Worm (Caenorhabditis elegans) whole organism, L1 larva: ENCODE results near the gene miro-1.

ENCODE experiments used
- C16A3.4 ChIP-seq: fragments of 150-350 bp; optimal IDR thresholded peaks from 2 replicates; lab custom pipeline; 2014; ENCODE audit warnings: missing biosample characterization, missing genetic modification characterization
- C34B4.2 ChIP-seq: sonication (generic microtip); optimal IDR thresholded peaks from 2 replicates; lab custom pipeline; 2017; ENCODE audit warnings: mild to moderate bottlenecking, missing genetic modification characterization, missing compliant biosample characterization
- F16B12.6 ChIP-seq: fragments of 150-350 bp; optimal IDR thresholded peaks from 2 replicates; lab custom pipeline; 2014; ENCODE audit warnings: missing biosample characterization, missing genetic modification characterization
- aly-2 ChIP-seq: fragments of 150-350 bp; optimal IDR thresholded peaks from 2 replicates; lab custom pipeline; 2014; ENCODE audit warnings: missing biosample characterization, missing genetic modification characterization
- ama-1 ChIP-seq: fragments of 150-350 bp; optimal IDR thresholded peaks from 2 replicates; lab custom pipeline; 2014
- ceh-82 ChIP-seq, 3 experiments: fragments of 150-350 bp in 1 of 3; sonication (generic microtip) in 2 of 3; optimal IDR thresholded peaks; 2 replicates each; lab custom pipeline; 2014 to 2017; ENCODE audit warnings: missing biosample characterization in 3 of 3, missing genetic modification characterization in 3 of 3
- ceh-88 ChIP-seq: fragments of 200-800 bp; sonication (Bioruptor generic); IDR thresholded peaks from 2 replicates; pipeline ENCODE4 v1.3.6; 2022; ENCODE audit warnings: missing genetic modification characterization, missing compliant biosample characterization
- ceh-90 ChIP-seq: sonication (generic microtip); optimal IDR thresholded peaks from 2 replicates; lab custom pipeline; 2016; ENCODE audit warnings: missing genetic modification characterization, missing compliant biosample characterization
- ces-1 ChIP-seq: fragments of 150-350 bp; optimal IDR thresholded peaks from 2 replicates; lab custom pipeline; 2014; ENCODE audit warnings: missing biosample characterization, missing genetic modification reagents, missing genetic modification characterization
- dpl-1 ChIP-seq, 3 experiments: fragments of 150-350 bp in 2 of 3; sonication (generic microtip) in 1 of 3; optimal IDR thresholded peaks; 2 replicates each; lab custom pipeline; 2014 to 2017; ENCODE audit warnings: missing biosample characterization in 3 of 3, missing genetic modification characterization in 3 of 3, missing genetic modification reagents in 3 of 3
- dsc-1 ChIP-seq: sonication (generic microtip); optimal IDR thresholded peaks from 2 replicates; lab custom pipeline; 2016; ENCODE audit warnings: mild to moderate bottlenecking, missing genetic modification characterization, missing compliant biosample characterization
- efl-1 ChIP-seq, 4 experiments: fragments of 150-350 bp; optimal IDR thresholded peaks in 3 of 4; peaks in 1 of 4; 1 replicate in 1 of 4; 2 replicates in 3 of 4; lab custom pipeline; 2014; ENCODE audit warnings: missing biosample characterization in 2 of 4, missing genetic modification characterization in 2 of 4, missing genetic modification reagents in 2 of 4
- efl-3 ChIP-seq: fragments of 200-800 bp; sonication (Bioruptor generic); optimal IDR thresholded peaks from 2 replicates; lab custom pipeline; 2018; ENCODE audit warnings: mild to moderate bottlenecking, missing genetic modification characterization, missing compliant biosample characterization
- egl-27 ChIP-seq, 2 experiments: fragments of 150-350 bp in 1 of 2; sonication (generic microtip); optimal IDR thresholded peaks; 3 replicates each; lab custom pipeline; 2017 to 2018; ENCODE audit warnings: missing biosample characterization in 2 of 2, missing genetic modification characterization in 2 of 2, missing genetic modification reagents in 2 of 2
- elt-2 ChIP-seq: sonication (generic microtip); optimal IDR thresholded peaks from 2 replicates; lab custom pipeline; 2016; ENCODE audit warnings: missing genetic modification characterization, mild to moderate bottlenecking, inconsistent platforms, missing compliant biosample characterization, missing genetic modification reagents
- fkh-8 ChIP-seq: sonication (generic microtip); optimal IDR thresholded peaks from 2 replicates; lab custom pipeline; 2016; ENCODE audit warnings: mild to moderate bottlenecking, missing genetic modification characterization, missing compliant biosample characterization
- grh-1 ChIP-seq: fragments of 200-800 bp; sonication (Bioruptor generic); IDR thresholded peaks from 2 replicates; pipeline ENCODE4 v1.3.6; 2022; ENCODE audit warnings: missing genetic modification reagents, missing genetic modification characterization, missing compliant biosample characterization
- hlh-4 ChIP-seq: sonication (generic microtip); optimal IDR thresholded peaks from 2 replicates; lab custom pipeline; 2016; ENCODE audit warnings: mild to moderate bottlenecking, missing genetic modification characterization, missing compliant biosample characterization
- hpl-2 ChIP-seq: fragments of 150-350 bp; optimal IDR thresholded peaks from 2 replicates; lab custom pipeline; 2014; ENCODE audit warnings: missing biosample characterization, missing genetic modification reagents, missing genetic modification characterization
- irx-1 ChIP-seq: sonication (generic microtip); optimal IDR thresholded peaks from 2 replicates; lab custom pipeline; 2016; ENCODE audit warnings: missing genetic modification characterization, missing compliant biosample characterization
- lin-14 ChIP-seq: fragments of 200-800 bp; sonication (Bioruptor generic); optimal IDR thresholded peaks from 2 replicates; lab custom pipeline; 2018; ENCODE audit warnings: mild to moderate bottlenecking, missing genetic modification characterization, moderate library complexity, missing compliant biosample characterization
- lin-15B ChIP-seq: fragments of 150-350 bp; sonication (generic microtip); optimal IDR thresholded peaks from 3 replicates; lab custom pipeline; 2014; ENCODE audit warnings: missing biosample characterization, missing genetic modification characterization
- lin-39 ChIP-seq: fragments of 150-350 bp; optimal IDR thresholded peaks from 2 replicates; lab custom pipeline; 2014; ENCODE audit warnings: missing biosample characterization, missing genetic modification reagents, missing genetic modification characterization
- lsy-2 ChIP-seq, 2 experiments: fragments of 150-350 bp; optimal IDR thresholded peaks; 2 replicates each; lab custom pipeline; 2014; ENCODE audit warnings: missing biosample characterization in 2 of 2, missing genetic modification characterization in 2 of 2
- mab-9 ChIP-seq: fragments of 200-800 bp; sonication (Bioruptor generic); IDR thresholded peaks from 2 replicates; pipeline ENCODE4 v1.3.6; 2022; ENCODE audit warnings: missing genetic modification reagents, missing genetic modification characterization, missing compliant biosample characterization
- mdl-1 ChIP-seq, 2 experiments: fragments of 150-350 bp; optimal IDR thresholded peaks; 2 replicates each; lab custom pipeline; 2014 to 2017; ENCODE audit warnings: missing biosample characterization in 2 of 2, missing genetic modification characterization in 2 of 2, inconsistent platforms in 1 of 2
- mef-2 ChIP-seq: fragments of 150-350 bp; optimal IDR thresholded peaks from 2 replicates; lab custom pipeline; 2014; ENCODE audit warnings: missing biosample characterization, missing genetic modification characterization
- mep-1 ChIP-seq: fragments of 150-350 bp; optimal IDR thresholded peaks from 2 replicates; lab custom pipeline; 2014; ENCODE audit warnings: missing biosample characterization, missing genetic modification characterization
- nhr-12 ChIP-seq: sonication (generic microtip); optimal IDR thresholded peaks from 2 replicates; lab custom pipeline; 2017; ENCODE audit warnings: missing biosample characterization, missing genetic modification characterization
- nhr-237 ChIP-seq: fragments of 150-350 bp; optimal IDR thresholded peaks from 2 replicates; lab custom pipeline; 2014; ENCODE audit warnings: missing biosample characterization, missing genetic modification characterization
- nhr-28 ChIP-seq: fragments of 150-350 bp; optimal IDR thresholded peaks from 2 replicates; lab custom pipeline; 2014; ENCODE audit warnings: missing biosample characterization, missing genetic modification characterization
- nhr-47 ChIP-seq: sonication (generic microtip); optimal IDR thresholded peaks from 2 replicates; lab custom pipeline; 2016; ENCODE audit warnings: mild to moderate bottlenecking, missing genetic modification characterization, moderate library complexity, missing compliant biosample characterization
- nhr-71 ChIP-seq: sonication (generic microtip); optimal IDR thresholded peaks from 2 replicates; lab custom pipeline; 2016; ENCODE audit warnings: mild to moderate bottlenecking, missing genetic modification characterization, moderate library complexity, missing compliant biosample characterization
- nhr-77 ChIP-seq: fragments of 150-350 bp; optimal IDR thresholded peaks from 2 replicates; lab custom pipeline; 2014; ENCODE audit warnings: missing biosample characterization, missing genetic modification characterization
- nhr-84 ChIP-seq: sonication (generic microtip); optimal IDR thresholded peaks from 2 replicates; lab custom pipeline; 2017; ENCODE audit warnings: missing biosample characterization, missing genetic modification characterization
- rnt-1 ChIP-seq: sonication (generic microtip); optimal IDR thresholded peaks from 2 replicates; lab custom pipeline; 2016; ENCODE audit warnings: mild to moderate bottlenecking, missing genetic modification characterization, moderate library complexity, missing compliant biosample characterization
- skn-1 ChIP-seq: fragments of 150-350 bp; optimal IDR thresholded peaks from 2 replicates; lab custom pipeline; 2014; ENCODE audit warnings: missing biosample characterization, missing genetic modification characterization
- sox-4 ChIP-seq: sonication (generic microtip); optimal IDR thresholded peaks from 2 replicates; lab custom pipeline; 2016; ENCODE audit warnings: missing genetic modification characterization, missing compliant biosample characterization
- swsn-7 ChIP-seq: sonication (generic microtip); optimal IDR thresholded peaks from 2 replicates; lab custom pipeline; 2016; ENCODE audit warnings: missing genetic modification characterization, missing compliant biosample characterization
- tbx-2 ChIP-seq: sonication (generic microtip); optimal IDR thresholded peaks from 2 replicates; lab custom pipeline; 2016; ENCODE audit warnings: missing genetic modification characterization, missing compliant biosample characterization
- unc-62 ChIP-seq: fragments of 150-350 bp; optimal IDR thresholded peaks from 2 replicates; lab custom pipeline; 2014; ENCODE audit warnings: missing biosample characterization, missing genetic modification reagents, missing genetic modification characterization
- zip-4 ChIP-seq: fragments of 200-800 bp; sonication (Bioruptor generic); optimal IDR thresholded peaks from 2 replicates; lab custom pipeline; 2018; ENCODE audit warnings: mild to moderate bottlenecking, missing genetic modification characterization, moderate library complexity, missing compliant biosample characterization

miro-1 gene

ce11 chrIV:4745422-4745821, 29.8 kb upstream of the miro-1 start, which contains the start of gene timm-17B.1 (continued):
- TF ChIP-seq dsc-1 (tag; lab: Kevin White, UChicago): peak; percentile 72
- no peak for TF ChIP-seq nhr-28 (tag; lab: Kevin White, UChicago)
- TF ChIP-seq mab-9 (GFP tag; lab: Robert Waterston, UW): 0 out of 2 replicates have a peak, but pooled peaks have one; percentile 40
- no peak for TF ChIP-seq ceh-88
- peak; percentile 50 for TF ChIP-seq lin-15B (tag; lab: Kevin White, UChicago)
- TF ChIP-seq lsy-2 (tag; optimal IDR thresholded peaks at IDR 0.05; lab: Kevin White, UChicago): peak; percentile 96
- peak; percentile 69 for TF ChIP-seq irx-1 (tag; lab: Kevin White, UChicago)
- TF ChIP-seq nhr-47 (tag; lab: Kevin White, UChicago): peak; percentile 88
- TF ChIP-seq ama-1: no peak
- peak; percentile 73 to 81 (median 81) for TF ChIP-seq dpl-1 (GFP tag; optimal IDR thresholded peaks at IDR 0.05; lab: Kevin White, UChicago)
- peak; percentile 26 for TF ChIP-seq elt-2 (tag; lab: Kevin White, UChicago)
- peak; percentile 50 for TF ChIP-seq aly-2 (tag; lab: Kevin White, UChicago)
- no peak for TF ChIP-seq ces-1 (GFP tag; lab: Kevin White, UChicago)
- no peak for TF ChIP-seq mef-2 (tag; lab: Kevin White, UChicago)
- TF ChIP-seq efl-3 (GFP tag; lab: Kevin White, UChicago): no peak
- TF ChIP-seq fkh-8 (tag; lab: Kevin White, UChicago): peak; percentile 11
- TF ChIP-seq hpl-2 (GFP tag; lab: Kevin White, UChicago): peak; percentile 36
- TF ChIP-seq C16A3.4 (tag; lab: Kevin White, UChicago): peak; percentile 79
- peak; percentile 82 for TF ChIP-seq swsn-7 (tag; lab: Kevin White, UChicago)
- no peak for TF ChIP-seq nhr-12 (tag; lab: Kevin White, UChicago)
- peak; percentile 72 to 79 (median 78) for TF ChIP-seq ceh-82 (tag; optimal IDR thresholded peaks at IDR 0.05; lab: Kevin White, UChicago)
- no peak for TF ChIP-seq egl-27 (tag; optimal IDR thresholded peaks at IDR 0.05; lab: Kevin White, UChicago)
- no peak for TF ChIP-seq C34B4.2 (tag; lab: Kevin White, UChicago)
- TF ChIP-seq rnt-1 (tag; lab: Kevin White, UChicago): peak; percentile 80
- no peak for TF ChIP-seq zip-4 (GFP tag; lab: Kevin White, UChicago)
- peak; percentile 34 for TF ChIP-seq ceh-90 (tag; lab: Kevin White, UChicago)
- no peak for TF ChIP-seq nhr-237 (tag; lab: Kevin White, UChicago)
- no peak for TF ChIP-seq nhr-84 (tag; lab: Kevin White, UChicago)
- TF ChIP-seq unc-62: no peak
- peak; percentile 91 for TF ChIP-seq lin-39 (tag; lab: Kevin White, UChicago)
- TF ChIP-seq hlh-4 (tag; lab: Kevin White, UChicago): no peak
- peak in 1 of 2 experiments; percentile 56 for TF ChIP-seq mdl-1 (tag; optimal IDR thresholded peaks at IDR 0.05; lab: Kevin White, UChicago)
- peak; percentile 93 for TF ChIP-seq mep-1 (tag; lab: Kevin White, UChicago)
- TF ChIP-seq lin-14 (GFP tag; lab: Kevin White, UChicago): no peak
- peak; percentile 44 for TF ChIP-seq sox-4 (tag; lab: Kevin White, UChicago)
- peak; percentile 73 for TF ChIP-seq tbx-2 (tag; lab: Kevin White, UChicago)
- TF ChIP-seq F16B12.6 (tag; lab: Kevin White, UChicago): peak; percentile 55
- TF ChIP-seq nhr-77: peak; percentile 16
- TF ChIP-seq skn-1: peak; percentile 49
- peak; percentile 84 for TF ChIP-seq nhr-71 (tag; lab: Kevin White, UChicago)
- peak; percentile 63 for TF ChIP-seq grh-1 (GFP tag; lab: Robert Waterston, UW)

ce11 chrIV:4744167-4744566, 28.6 kb upstream of the miro-1 start, which contains the start of gene hoe-1:
hoe-1 (minus strand) TSS chrIV:4744267.
- TF ChIP-seq efl-1 (optimal IDR thresholded peaks at IDR 0.05; lab: Kevin White, UChicago): no peak
- TF ChIP-seq efl-1 (GFP tag; optimal IDR thresholded peaks at IDR 0.05 in 1 of 2; lab: Kevin White, UChicago): peak in 1 of 2 experiments; percentile 24
- TF ChIP-seq elt-2 (tag; lab: Kevin White, UChicago): no peak
